Fruit fly (Drosophila melanogaster): Measurements from ENCODE around the gene CG12316.

Gene CG12316

DNA sequence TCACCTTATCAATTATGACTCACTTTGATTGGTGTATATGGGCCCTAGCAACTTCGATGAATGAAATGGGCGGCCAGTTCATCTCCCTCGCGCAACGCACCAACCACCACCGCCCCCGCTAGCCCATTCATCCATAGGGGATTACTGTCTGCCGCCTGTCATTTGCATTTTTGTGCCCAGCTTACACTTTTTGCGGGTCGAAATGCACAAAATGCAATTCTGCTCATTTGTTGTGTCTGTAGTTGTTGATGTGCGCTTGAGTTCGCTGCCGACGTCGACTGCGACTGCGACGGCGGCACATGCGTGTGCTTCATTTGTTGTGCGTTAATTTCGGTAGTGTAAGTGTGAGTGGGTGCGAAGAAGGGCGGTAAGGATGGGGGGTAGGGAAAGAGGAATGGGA lies 35.8 kb downstream of the CG12316 start:
- TF ChIP-seq CG8478 (optimal IDR thresholded peaks at IDR 0.05) (no peak), CTCF (optimal IDR thresholded peaks at IDR 0.05) (no peak)

dm6 chr3L:15099541-15099940 lies 37.2 kb downstream of the CG12316 start:
- TF ChIP-seq CTCF (optimal IDR thresholded peaks at IDR 0.05) (no peak), CG8478 (optimal IDR thresholded peaks at IDR 0.05) (no peak)

DNA sequence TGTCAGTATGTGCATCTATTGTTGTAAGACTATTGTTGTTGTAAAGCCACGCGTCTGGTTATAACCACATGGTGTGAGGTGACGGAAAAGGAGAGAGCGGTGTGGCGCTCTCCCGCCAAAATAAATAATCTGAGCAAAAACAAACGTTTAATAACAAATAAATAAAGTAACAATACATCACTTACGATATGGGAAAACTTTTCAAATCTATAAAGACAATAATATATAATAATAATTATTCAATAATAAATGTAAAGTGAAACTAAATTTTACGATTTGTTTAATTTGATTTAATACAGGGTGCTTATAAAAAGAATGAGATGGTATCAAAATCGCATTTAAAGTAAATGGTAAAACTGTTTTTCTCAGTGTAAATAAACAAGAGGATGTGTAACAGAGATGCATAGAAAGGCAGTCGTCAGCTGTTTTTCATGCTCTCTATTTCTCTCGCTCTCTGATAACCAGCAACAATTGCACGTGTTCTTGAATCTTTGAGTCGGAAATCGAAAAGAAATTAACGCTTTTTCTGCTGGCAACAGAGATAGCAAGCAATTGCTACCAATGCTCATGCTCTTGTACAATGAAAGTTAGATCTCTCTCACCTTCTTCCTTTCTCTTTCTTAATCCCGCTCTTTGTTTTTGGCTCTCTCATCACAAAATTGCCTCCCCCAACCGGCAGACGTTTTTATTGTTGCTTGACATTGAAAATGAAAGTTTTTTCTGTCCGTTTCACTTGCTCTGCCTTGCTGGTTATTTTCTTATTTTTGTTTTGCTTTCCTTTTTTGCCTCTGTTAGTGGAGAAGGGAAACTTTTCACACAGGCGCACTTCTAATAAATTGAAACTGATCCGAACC lies 37.8 kb downstream of the CG12316 start:
- TF ChIP-seq CTCF (optimal IDR thresholded peaks at IDR 0.05), result no peak
- TF ChIP-seq CG8478 (optimal IDR thresholded peaks at IDR 0.05), result no peak

DNA sequence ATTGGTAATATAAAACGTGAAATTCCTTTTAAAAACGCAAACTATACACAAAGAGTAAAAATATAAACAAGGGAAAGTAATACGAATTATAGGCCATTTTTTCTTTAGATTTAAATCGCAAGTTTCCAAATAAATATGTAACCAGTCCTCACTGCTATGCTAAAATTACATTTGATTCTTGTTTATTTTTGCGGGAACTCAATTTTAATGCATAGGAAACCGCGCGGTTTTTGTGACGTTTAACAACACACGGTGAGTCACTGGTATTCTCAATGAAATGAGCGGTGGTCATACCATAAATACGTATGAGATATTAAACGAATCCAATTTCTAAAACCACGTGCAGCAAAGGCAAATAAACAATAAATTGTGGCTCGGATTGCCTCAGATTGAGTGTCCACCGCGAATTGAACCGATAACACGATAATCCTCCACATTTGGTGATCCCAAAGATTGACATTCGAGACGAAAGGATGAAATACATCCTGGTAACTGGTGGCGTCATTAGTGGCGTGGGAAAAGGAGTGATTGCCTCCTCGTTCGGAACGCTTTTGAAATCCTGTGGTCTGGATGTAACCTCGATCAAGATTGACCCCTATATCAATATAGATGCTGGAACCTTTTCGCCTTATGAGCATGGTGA lies 38.7 kb downstream of the CG12316 start, which contains the start of gene Ctps:
Ctps (plus strand) TSS at position 37 of the 643 bp plus-strand sequence.
- TF ChIP-seq CG8478 (optimal IDR thresholded peaks at IDR 0.05), result no peak
- no peak for TF ChIP-seq CTCF (optimal IDR thresholded peaks at IDR 0.05)

- TF ChIP-seq CG8478 (optimal IDR thresholded peaks at IDR 0.05) (no peak), CTCF (optimal IDR thresholded peaks at IDR 0.05) (no peak)
Observed at dm6 chr3L:15094589-15095288, 42.0 kb downstream of the CG12316 start, which contains the start of the genes sstn, Plp and GlyRS. sstn (minus strand) TSS chr3L:15094719. Plp (minus strand) TSS chr3L:15094724. GlyRS (plus strand) TSS chr3L:15095142.

DNA sequence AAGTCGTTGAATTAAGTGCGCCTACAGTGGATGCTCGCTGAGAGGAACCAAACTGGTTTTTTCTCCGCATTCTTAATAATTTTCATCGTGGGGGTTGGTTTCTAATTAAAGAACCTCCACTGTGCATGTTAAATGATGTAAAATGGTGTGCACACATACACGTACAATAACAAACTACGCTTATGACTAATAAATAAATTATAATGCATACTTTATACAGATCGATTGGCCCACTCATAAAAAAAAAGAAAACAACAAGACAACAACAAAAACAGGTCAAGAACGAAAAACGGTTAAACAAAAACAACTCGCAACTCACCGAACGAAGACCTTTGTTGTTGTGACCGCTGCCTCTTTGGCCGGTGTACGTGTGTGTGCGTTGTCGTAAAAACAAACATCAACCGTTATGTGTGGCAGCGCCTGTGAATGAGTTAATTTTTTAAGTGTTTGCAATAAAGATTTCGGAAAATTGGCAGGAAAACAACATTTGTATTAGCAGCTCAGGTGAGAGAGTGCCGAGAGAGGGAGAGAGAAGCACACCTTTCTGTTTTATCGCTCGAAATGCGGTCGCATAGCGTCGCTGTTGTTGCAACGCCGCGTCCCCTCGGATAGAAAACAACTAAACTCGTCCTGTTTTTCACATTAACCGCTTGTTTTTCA lies 42.7 kb downstream of the CG12316 start:
- TF ChIP-seq CTCF (optimal IDR thresholded peaks at IDR 0.05), result no peak
- no peak for TF ChIP-seq CG8478 (optimal IDR thresholded peaks at IDR 0.05)

dm6 chr3L:15089887-15090679 lies 46.7 kb downstream of the CG12316 start:
- no peak for TF ChIP-seq CG8478 (optimal IDR thresholded peaks at IDR 0.05)
- no peak for TF ChIP-seq CTCF (optimal IDR thresholded peaks at IDR 0.05)

dm6 chr3L:15089083-15089704 lies 47.5 kb downstream of the CG12316 start:
- TF ChIP-seq CG8478 (optimal IDR thresholded peaks at IDR 0.05) (no peak), CTCF (optimal IDR thresholded peaks at IDR 0.05) (no peak)

dm6 chr3L:15088285-15088684 lies 48.4 kb downstream of the CG12316 start:
- TF ChIP-seq CTCF (optimal IDR thresholded peaks at IDR 0.05), result no peak
- TF ChIP-seq CG8478 (optimal IDR thresholded peaks at IDR 0.05), result no peak

- TF ChIP-seq CTCF (optimal IDR thresholded peaks at IDR 0.05), result no peak
- TF ChIP-seq CG8478 (optimal IDR thresholded peaks at IDR 0.05), result no peak
Observed at dm6 chr3L:15084288-15084687, 52.4 kb downstream of the CG12316 start.

Measured in S2 (cell line).